Worm (Caenorhabditis elegans) whole organism, early embryonic: ENCODE data around the gene mfsd-11.

Experiments used
- tbx-37 ChIP-seq: fragments of 200-800 bp; sonication (Bioruptor generic); conservative IDR thresholded peaks from 2 replicates; pipeline ENCODE4 v1.3.6; 2022; ENCODE audit warnings: missing genetic modification reagents, missing genetic modification characterization, missing compliant biosample characterization
- tra-4 ChIP-seq: sonication (generic microtip); optimal IDR thresholded peaks from 2 replicates; lab custom pipeline; 2017; ENCODE audit warnings: missing genetic modification characterization, missing compliant biosample characterization

DNA sequence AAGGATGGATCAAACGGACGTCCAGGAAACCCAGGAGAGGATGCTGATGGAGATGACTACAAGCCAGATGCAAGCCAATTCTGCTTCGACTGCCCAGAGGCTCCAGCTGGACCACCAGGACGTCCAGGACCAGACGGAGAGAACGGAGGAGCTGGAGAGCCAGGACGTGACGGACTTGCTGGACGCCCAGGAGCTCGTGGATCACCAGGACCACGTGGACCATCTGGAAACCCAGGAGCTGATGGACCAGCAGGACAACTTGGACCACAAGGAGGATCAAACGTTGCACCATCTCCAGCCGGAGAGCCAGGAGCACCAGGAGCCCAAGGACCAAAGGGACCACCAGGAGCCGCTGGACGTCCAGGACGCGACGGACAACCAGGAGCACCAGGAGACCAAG, 48.4 kb downstream of the mfsd-11 start:
- TF ChIP-seq tbx-37 (GFP tag; lab: Robert Waterston, UW), result no peak
- TF ChIP-seq tra-4, result no peak
